Fruit fly (Drosophila melanogaster) whole organism, embryonic: Measurements from ENCODE around the gene Sf3b3.

Source experiments
- Adf1 ChIP-seq: fragments of 200-800 bp; sonication (Bioruptor generic); IDR thresholded peaks from 2 replicates; pipeline ENCODE4 v1.3.6; 2022; ENCODE audit warnings: missing biosample characterization, missing genetic modification characterization
- Blimp-1 ChIP-seq: fragments of 200-800 bp; sonication (Bioruptor generic); optimal IDR thresholded peaks from 3 replicates; lab custom pipeline; 2018; ENCODE audit warnings: missing biosample characterization, missing genetic modification characterization, mild to moderate bottlenecking, moderate library complexity, missing genetic modification reagents
- CG10366 ChIP-seq: fragments of 200-800 bp; sonication (Bioruptor generic); IDR thresholded peaks from 2 replicates; pipeline ENCODE4 v1.3.6; 2022; ENCODE audit warnings: missing biosample characterization, missing genetic modification characterization
- CG11085 ChIP-seq: fragments of 200-800 bp; sonication (Bioruptor generic); IDR thresholded peaks from 2 replicates; pipeline ENCODE4 v1.3.6; 2022; ENCODE audit warnings: missing biosample characterization, missing genetic modification characterization
- CG11398 ChIP-seq: fragments of 200-800 bp; sonication (Bioruptor generic); optimal IDR thresholded peaks from 2 replicates; lab custom pipeline; 2016; ENCODE audit warnings: missing biosample characterization, missing genetic modification characterization
- CG12219 ChIP-seq: fragments of 200-800 bp; sonication (Bioruptor generic); optimal IDR thresholded peaks from 3 replicates; lab custom pipeline; 2018; ENCODE audit warnings: missing biosample characterization, mild to moderate bottlenecking, missing genetic modification characterization
- CG12236 ChIP-seq: fragments of 200-800 bp; sonication (Bioruptor generic); optimal IDR thresholded peaks from 2 replicates; lab custom pipeline; 2016; ENCODE audit warnings: missing biosample characterization, missing genetic modification characterization
- CG13775 ChIP-seq: fragments of 200-800 bp; sonication (Bioruptor generic); optimal IDR thresholded peaks from 3 replicates; lab custom pipeline; 2017; ENCODE audit warnings: missing biosample characterization, mild to moderate bottlenecking, missing genetic modification characterization
- CG14860 ChIP-seq: fragments of 200-800 bp; sonication (Bioruptor generic); IDR thresholded peaks from 3 replicates; pipeline ENCODE4 v1.3.6; 2022; ENCODE audit warnings: missing biosample characterization, missing genetic modification characterization; ENCODE audit not compliant: partially characterized antibody
- CG16815 ChIP-seq: fragments of 200-800 bp; sonication (Bioruptor generic); optimal IDR thresholded peaks from 3 replicates; lab custom pipeline; 2017; ENCODE audit warnings: missing biosample characterization, mild to moderate bottlenecking, missing genetic modification characterization
- CG17359 ChIP-seq: fragments of 200-800 bp; sonication (Bioruptor generic); optimal IDR thresholded peaks from 3 replicates; lab custom pipeline; 2018; ENCODE audit warnings: missing biosample characterization, mild to moderate bottlenecking, missing genetic modification characterization, moderate library complexity
- CG17612 ChIP-seq: fragments of 200-800 bp; sonication (Bioruptor generic); IDR thresholded peaks from 2 replicates; pipeline ENCODE4 v1.3.6; 2022; ENCODE audit warnings: missing biosample characterization, missing genetic modification characterization
- CG1832 ChIP-seq: fragments of 200-800 bp; sonication (Bioruptor generic); optimal IDR thresholded peaks from 2 replicates; lab custom pipeline; 2017; ENCODE audit warnings: missing biosample characterization, mild to moderate bottlenecking, missing genetic modification characterization, inconsistent platforms
- CG18476 ChIP-seq: fragments of 200-800 bp; sonication (Bioruptor generic); optimal IDR thresholded peaks from 2 replicates; lab custom pipeline; 2016; ENCODE audit warnings: missing biosample characterization, mild to moderate bottlenecking, missing genetic modification characterization
- CG2202 ChIP-seq: fragments of 200-800 bp; sonication (Bioruptor generic); optimal IDR thresholded peaks from 2 replicates; lab custom pipeline; 2018; ENCODE audit warnings: missing biosample characterization, mild to moderate bottlenecking, missing genetic modification characterization
- CG2678 ChIP-seq: fragments of 200-800 bp; sonication (Bioruptor generic); optimal IDR thresholded peaks from 3 replicates; lab custom pipeline; 2019; ENCODE audit warnings: missing biosample characterization, mild to moderate bottlenecking, missing genetic modification characterization, moderate library complexity
- CG31388 ChIP-seq: fragments of 200-800 bp; sonication (Bioruptor generic); optimal IDR thresholded peaks from 2 replicates; lab custom pipeline; 2016; ENCODE audit warnings: missing biosample characterization, missing genetic modification characterization
- CG3163 ChIP-seq: fragments of 200-800 bp; sonication (Bioruptor generic); optimal IDR thresholded peaks from 3 replicates; lab custom pipeline; 2016; ENCODE audit warnings: missing biosample characterization, missing genetic modification characterization
- CG3281 ChIP-seq: fragments of 200-800 bp; sonication (Bioruptor generic); optimal IDR thresholded peaks from 3 replicates; lab custom pipeline; 2017; ENCODE audit warnings: missing biosample characterization, mild to moderate bottlenecking, missing genetic modification characterization
- CG33213 ChIP-seq: fragments of 200-800 bp; sonication (Bioruptor generic); optimal IDR thresholded peaks from 3 replicates; lab custom pipeline; 2016; ENCODE audit warnings: missing biosample characterization, missing genetic modification characterization
- CG4820 ChIP-seq: fragments of 200-800 bp; sonication (Bioruptor generic); optimal IDR thresholded peaks from 3 replicates; lab custom pipeline; 2016; ENCODE audit warnings: missing biosample characterization, missing genetic modification characterization
- CG4854 ChIP-seq: fragments of 200-800 bp; sonication (Bioruptor generic); optimal IDR thresholded peaks from 2 replicates; lab custom pipeline; 2016; ENCODE audit warnings: missing biosample characterization, missing genetic modification characterization, inconsistent platforms
- CG6765 ChIP-seq: fragments of 200-800 bp; sonication (Bioruptor generic); optimal IDR thresholded peaks from 3 replicates; lab custom pipeline; 2017; ENCODE audit warnings: missing biosample characterization, mild to moderate bottlenecking, missing genetic modification characterization
- CG7271 ChIP-seq: fragments of 200-800 bp; sonication (Bioruptor generic); optimal IDR thresholded peaks from 2 replicates; lab custom pipeline; 2018; ENCODE audit warnings: missing biosample characterization, mild to moderate bottlenecking, missing genetic modification characterization, moderate library complexity
- CG8388 ChIP-seq: fragments of 200-800 bp; sonication (Bioruptor generic); optimal IDR thresholded peaks from 2 replicates; lab custom pipeline; 2019; ENCODE audit warnings: missing biosample characterization, mild to moderate bottlenecking, missing genetic modification characterization, moderate library complexity
- CG9609 ChIP-seq: fragments of 200-800 bp; sonication (Bioruptor generic); optimal IDR thresholded peaks from 3 replicates; lab custom pipeline; 2016; ENCODE audit warnings: missing biosample characterization, missing genetic modification characterization
- Ets65A ChIP-seq: fragments of 200-800 bp; sonication (Bioruptor generic); peaks from one replicate; lab custom pipeline; 2016; ENCODE audit warnings: missing biosample characterization, missing genetic modification characterization
- Hand ChIP-seq: fragments of 200-800 bp; sonication (Bioruptor generic); optimal IDR thresholded peaks from 2 replicates; lab custom pipeline; 2017; ENCODE audit warnings: mild to moderate bottlenecking, missing biosample characterization, missing genetic modification reagents, missing genetic modification characterization
- Neu2 ChIP-seq: fragments of 200-800 bp; sonication (Bioruptor generic); optimal IDR thresholded peaks from 3 replicates; lab custom pipeline; 2016; ENCODE audit warnings: missing biosample characterization, missing genetic modification characterization, borderline replicate concordance
- Nf-YB ChIP-seq: fragments of 200-800 bp; sonication (Bioruptor generic); optimal IDR thresholded peaks from 3 replicates; lab custom pipeline; 2019; ENCODE audit warnings: missing biosample characterization, mild to moderate bottlenecking, missing genetic modification characterization, moderate library complexity
- Taf1 ChIP-seq: fragments of 200-800 bp; sonication (Bioruptor generic); IDR thresholded peaks from 2 replicates; pipeline ENCODE4 v1.3.6; 2022; ENCODE audit warnings: missing biosample characterization, missing genetic modification characterization
- Trl ChIP-seq, 3 experiments: fragments of >200 bp in 2 of 3; fragments of 200-800 bp in 1 of 3; sonication (Bioruptor generic) in 1 of 3; optimal IDR thresholded peaks; 2 replicates in 1 of 3; 3 replicates in 2 of 3; lab custom pipeline; 2016 to 2017; ENCODE audit warnings: missing biosample characterization in 1 of 3, missing genetic modification characterization in 1 of 3
- Usf ChIP-seq: fragments of 200-800 bp; sonication (Bioruptor generic); optimal IDR thresholded peaks from 2 replicates; lab custom pipeline; 2017; ENCODE audit warnings: missing genotype, missing biosample characterization, missing genetic modification characterization
- btn ChIP-seq: fragments of 200-800 bp; sonication (Bioruptor generic); optimal IDR thresholded peaks from 2 replicates; lab custom pipeline; 2016; ENCODE audit warnings: missing biosample characterization, missing genetic modification characterization
- ci ChIP-seq: fragments of 200-800 bp; sonication (Bioruptor generic); IDR thresholded peaks from 3 replicates; pipeline ENCODE4 v1.3.6; 2022; ENCODE audit warnings: missing biosample characterization, missing genetic modification characterization
- croc ChIP-seq: fragments of 200-800 bp; sonication (Bioruptor generic); conservative IDR thresholded peaks from 3 replicates; pipeline ENCODE4 v1.3.6; 2022; ENCODE audit warnings: missing biosample characterization, missing genetic modification characterization
- gem ChIP-seq: fragments of 200-800 bp; sonication (Bioruptor generic); optimal IDR thresholded peaks from 2 replicates; lab custom pipeline; 2019; ENCODE audit warnings: missing biosample characterization, mild to moderate bottlenecking, missing genetic modification characterization, moderate library complexity
- gro ChIP-seq: fragments of 200-800 bp; sonication (Bioruptor generic); optimal IDR thresholded peaks from 2 replicates; lab custom pipeline; 2016; ENCODE audit warnings: missing biosample characterization, missing genetic modification characterization
- hkb ChIP-seq, 2 experiments: fragments of 200-800 bp in 1 of 2; fragments of >200 bp in 1 of 2; sonication (Bioruptor generic) in 1 of 2; IDR thresholded peaks in 1 of 2; optimal IDR thresholded peaks in 1 of 2; 2 replicates each; pipeline versions ENCODE4 v1.3.6 to Lab custom; 2017 to 2022; ENCODE audit warnings: missing biosample characterization in 1 of 2, missing genetic modification characterization in 1 of 2
- kay ChIP-seq: fragments of 200-800 bp; sonication (Bioruptor generic); optimal IDR thresholded peaks from 2 replicates; lab custom pipeline; 2016; ENCODE audit warnings: missing biosample characterization, missing genetic modification characterization
- mirr ChIP-seq: fragments of 200-800 bp; sonication (Bioruptor generic); optimal IDR thresholded peaks from 3 replicates; lab custom pipeline; 2018; ENCODE audit warnings: missing biosample characterization, mild to moderate bottlenecking, missing genetic modification characterization
- nmo ChIP-seq: fragments of 200-800 bp; sonication (Bioruptor generic); optimal IDR thresholded peaks from 2 replicates; lab custom pipeline; 2018; ENCODE audit warnings: missing biosample characterization, mild to moderate bottlenecking, missing genetic modification characterization, moderate library complexity
- otp ChIP-seq: fragments of 200-800 bp; sonication (Bioruptor generic); IDR thresholded peaks from 3 replicates; pipeline ENCODE4, ENCODE4 v1.3.6; 2022; ENCODE audit warnings: missing biosample characterization, missing genetic modification characterization
- phol ChIP-seq: fragments of 200-800 bp; sonication (Bioruptor generic); optimal IDR thresholded peaks from 3 replicates; lab custom pipeline; 2018; ENCODE audit warnings: missing biosample characterization, mild to moderate bottlenecking, missing genetic modification characterization, moderate library complexity
- sens ChIP-seq: fragments of 200-800 bp; sonication (Bioruptor generic); peaks from one replicate; lab custom pipeline; 2016; ENCODE audit warnings: missing biosample characterization, missing genetic modification characterization
- slp2 ChIP-seq: fragments of 200-800 bp; sonication (Bioruptor generic); optimal IDR thresholded peaks from 2 replicates; lab custom pipeline; 2016; ENCODE audit warnings: missing biosample characterization, missing genetic modification characterization
- sr ChIP-seq: fragments of 200-800 bp; sonication (Bioruptor generic); IDR thresholded peaks from 3 replicates; pipeline ENCODE4 v1.3.6; 2022; ENCODE audit warnings: missing biosample characterization, missing genetic modification characterization
- tap ChIP-seq: fragments of 200-800 bp; optimal IDR thresholded peaks from 3 replicates; lab custom pipeline; 2019; ENCODE audit warnings: missing biosample characterization, mild to moderate bottlenecking, missing genetic modification characterization, moderate library complexity
- toy ChIP-seq: fragments of 200-800 bp; sonication (Bioruptor generic); IDR thresholded peaks from 2 replicates; pipeline ENCODE4 v1.3.6; 2022; ENCODE audit warnings: missing biosample characterization, missing genetic modification characterization
- vvl ChIP-seq: fragments of 200-800 bp; sonication (Bioruptor generic); IDR thresholded peaks from 2 replicates; pipeline ENCODE4 v1.3.6; 2022; ENCODE audit warnings: missing biosample characterization, missing genetic modification characterization

Gene Sf3b3

dm6 chr3L:813229-813837 lies 19.9 kb downstream of the Sf3b3 start (continued):
- TF ChIP-seq CG4820 (no peak), sens (GFP tag; lab: Kevin White, UChicago) (peak; percentile 92), CG14860 (GFP tag; lab: Robert Waterston, UW) (no peak), Trl (optimal IDR thresholded peaks at IDR 0.05; lab: Kevin White, UChicago) (no peak), Trl (GFP tag; optimal IDR thresholded peaks at IDR 0.05; lab: Kevin White, UChicago) (no peak), Blimp-1 (GFP tag; lab: Kevin White, UChicago) (peak; percentile 27), CG2202 (tag; lab: Kevin White, UChicago) (no peak), CG33213 (GFP tag; lab: Kevin White, UChicago) (no peak), CG12236 (GFP tag; lab: Kevin White, UChicago) (no peak), croc (GFP tag; lab: Robert Waterston, UW) (no peak), Ets65A (GFP tag; lab: Kevin White, UChicago) (peak; percentile 24), CG17612 (GFP tag; lab: Robert Waterston, UW) (no peak), CG12219 (no peak), hkb (optimal IDR thresholded peaks at IDR 0.05; lab: Kevin White, UChicago) (no peak), hkb (GFP tag; IDR thresholded peaks at IDR 0.05; lab: Robert Waterston, UW) (0 out of 2 replicates have a peak, but pooled peaks have one; percentile 18), CG1832 (GFP tag; lab: Kevin White, UChicago) (no peak), kay (GFP tag; lab: Kevin White, UChicago) (no peak), phol (tag; lab: Kevin White, UChicago) (peak; percentile 32), CG31388 (no peak), CG11085 (GFP tag; lab: Robert Waterston, UW) (no peak), sr (GFP tag; lab: Robert Waterston, UW) (no peak), otp (GFP tag; lab: Robert Waterston, UW) (no peak), CG9609 (GFP tag; lab: Kevin White, UChicago) (no peak), vvl (0 out of 2 replicates have a peak, but pooled peaks have one; percentile 30), CG7271 (tag; lab: Kevin White, UChicago) (no peak), slp2 (GFP tag; lab: Kevin White, UChicago) (peak; percentile 1), CG13775 (no peak), Taf1 (GFP tag; lab: Robert Waterston, UW) (no peak), tap (tag; lab: Kevin White, UChicago) (peak; percentile 1), mirr (GFP tag; lab: Kevin White, UChicago) (no peak), btn (GFP tag; lab: Kevin White, UChicago) (no peak), CG17359 (tag; lab: Kevin White, UChicago) (peak; percentile 48), gem (tag; lab: Kevin White, UChicago) (peak; percentile 44), CG11398 (GFP tag; lab: Kevin White, UChicago) (no peak), CG2678 (tag; lab: Kevin White, UChicago) (peak; percentile 14), nmo (peak; percentile 1), CG3281 (GFP tag; lab: Kevin White, UChicago) (no peak), Neu2 (GFP tag; lab: Kevin White, UChicago) (no peak), CG6765 (GFP tag; lab: Kevin White, UChicago) (no peak), Hand (GFP tag; lab: Kevin White, UChicago) (no peak), CG18476 (GFP tag; lab: Kevin White, UChicago) (no peak), CG10366 (GFP tag; lab: Robert Waterston, UW) (no peak), ci (peak; percentile 51; the same call in 1 of the 3 replicates), CG4854 (GFP tag; lab: Kevin White, UChicago) (no peak), Nf-YB (GFP tag; lab: Kevin White, UChicago) (no peak), CG8388 (GFP tag; lab: Kevin White, UChicago) (peak; percentile 19), CG3163 (GFP tag; lab: Kevin White, UChicago) (no peak), toy (no peak), Adf1 (GFP tag; lab: Robert Waterston, UW) (no peak), gro (no peak), CG16815 (GFP tag; lab: Kevin White, UChicago) (no peak), Usf (GFP tag; lab: Kevin White, UChicago) (no peak)
